Worm (Caenorhabditis elegans): ENCODE data around the gene arrd-25.
A peak's percentile ranks its signal among the peaks of the same experiment; 100 is the strongest.

The arrd-25 gene

ce11 chrX:14026893-14027292, 6.7 kb upstream of the arrd-25 start:
- TF ChIP-seq tbx-2 (tag; optimal IDR thresholded peaks at IDR 0.05) (peak; percentile 14), hlh-6 (tag; optimal IDR thresholded peaks at IDR 0.05) (peak; percentile 54), sdc-2 (tag; optimal IDR thresholded peaks at IDR 0.05) (peak; percentile 75), fkh-6 (tag; optimal IDR thresholded peaks at IDR 0.05) (peak; percentile 30), hlh-8 (tag; optimal IDR thresholded peaks at IDR 0.05) (peak; percentile 29), ceh-34 (tag; optimal IDR thresholded peaks at IDR 0.05) (peak; percentile 23), nhr-11 (tag; optimal IDR thresholded peaks at IDR 0.05) (no peak), ceh-18 (tag; optimal IDR thresholded peaks at IDR 0.05) (no peak), pqm-1 (tag; optimal IDR thresholded peaks at IDR 0.05) (no peak), ceh-31 (tag; optimal IDR thresholded peaks at IDR 0.05) (peak; percentile 13), unc-55 (GFP tag; optimal IDR thresholded peaks at IDR 0.05) (peak; percentile 30), ceh-2 (tag; optimal IDR thresholded peaks at IDR 0.05) (peak; percentile 6), ref-2 (tag; optimal IDR thresholded peaks at IDR 0.05) (peak; percentile 78), K09A11.1 (tag; optimal IDR thresholded peaks at IDR 0.05; ENCODE audit: insufficient read depth) (no peak), hlh-30 (tag; optimal IDR thresholded peaks at IDR 0.05; ENCODE audit: insufficient read depth) (peak; percentile 55), C08G9.2 (tag; optimal IDR thresholded peaks at IDR 0.05) (no peak)

ce11 chrX:14028492-14028891, 5.1 kb upstream of the arrd-25 start:
- TF ChIP-seq sox-2 (GFP tag; IDR thresholded peaks at IDR 0.05): no peak
- peak; percentile 23 for TF ChIP-seq tbx-2 (tag; optimal IDR thresholded peaks at IDR 0.05)
- TF ChIP-seq ceh-14 (tag; optimal IDR thresholded peaks at IDR 0.05): peak; percentile 60
- no peak for TF ChIP-seq fax-1 (tag; optimal IDR thresholded peaks at IDR 0.05)
- TF ChIP-seq sox-4 (tag; optimal IDR thresholded peaks at IDR 0.05): no peak
- no peak for TF ChIP-seq nhr-232 (tag; optimal IDR thresholded peaks at IDR 0.05)
- peak; percentile 66 for TF ChIP-seq unc-42 (tag; optimal IDR thresholded peaks at IDR 0.05)
- TF ChIP-seq ceh-34 (tag; optimal IDR thresholded peaks at IDR 0.05): no peak

ce11 chrX:14029392-14029791, 4.2 kb upstream of the arrd-25 start:
- TF ChIP-seq ama-1 (optimal IDR thresholded peaks at IDR 0.05) (no peak), ceh-30 (tag; optimal IDR thresholded peaks at IDR 0.05) (no peak), ceh-18 (tag; optimal IDR thresholded peaks at IDR 0.05) (no peak), unc-42 (tag; optimal IDR thresholded peaks at IDR 0.05) (no peak), fax-1 (tag; optimal IDR thresholded peaks at IDR 0.05) (no peak), nhr-11 (tag; optimal IDR thresholded peaks at IDR 0.05) (no peak), hlh-13 (GFP tag; optimal IDR thresholded peaks at IDR 0.05) (no peak), pag-3 (tag; optimal IDR thresholded peaks at IDR 0.05; ENCODE audit: borderline replicate concordance) (no peak), dmd-4 (tag; optimal IDR thresholded peaks at IDR 0.05; ENCODE audit: borderline replicate concordance) (no peak), fkh-10 (GFP tag; optimal IDR thresholded peaks at IDR 0.05) (no peak), ttx-3 (tag; optimal IDR thresholded peaks at IDR 0.05) (no peak)

- no peak for TF ChIP-seq C08G9.2 (tag; optimal IDR thresholded peaks at IDR 0.05)
- TF ChIP-seq unc-42 (tag; optimal IDR thresholded peaks at IDR 0.05): peak; percentile 64
Measured at ce11 chrX:14029872-14030271, 3.7 kb upstream of the arrd-25 start.

ce11 chrX:14030524-14030923, 3.1 kb upstream of the arrd-25 start:
- TF ChIP-seq ceh-14 (tag; optimal IDR thresholded peaks at IDR 0.05) (no peak), ceh-22 (tag; optimal IDR thresholded peaks at IDR 0.05) (no peak), pag-3 (tag; optimal IDR thresholded peaks at IDR 0.05; ENCODE audit: borderline replicate concordance) (no peak), C08G9.2 (tag; optimal IDR thresholded peaks at IDR 0.05) (no peak), tbx-7 (tag; optimal IDR thresholded peaks at IDR 0.05) (no peak), syd-9 (tag; optimal IDR thresholded peaks at IDR 0.05) (no peak), odd-2 (tag; optimal IDR thresholded peaks at IDR 0.05) (no peak), elt-4 (tag; optimal IDR thresholded peaks at IDR 0.05) (no peak), ttx-3 (tag; optimal IDR thresholded peaks at IDR 0.05) (no peak), gmeb-2 (tag; optimal IDR thresholded peaks at IDR 0.05) (no peak), nhr-232 (tag; optimal IDR thresholded peaks at IDR 0.05) (no peak)

Data from whole organism, late embryonic.